Fruit fly (Drosophila melanogaster): ENCODE results near the gene Ets21C.
A peak's percentile ranks its signal among the peaks of the same experiment; 100 is the strongest.

The Ets21C gene

dm6 chr2L:540572-541210, 12.0 kb downstream of the Ets21C start (continued):
- TF ChIP-seq sc (optimal IDR thresholded peaks at IDR 0.05), result no peak
- TF ChIP-seq sc (GFP tag; optimal IDR thresholded peaks at IDR 0.05), result no peak
- peak; percentile 17 for TF ChIP-seq CG6813 (GFP tag; optimal IDR thresholded peaks at IDR 0.05)
- peak; percentile 79 for TF ChIP-seq CG34376 (GFP tag; optimal IDR thresholded peaks at IDR 0.05)
- peak; percentile 33 for TF ChIP-seq CG3163 (GFP tag; optimal IDR thresholded peaks at IDR 0.05)
- TF ChIP-seq CG10543 (GFP tag; optimal IDR thresholded peaks at IDR 0.05), result peak; percentile 61
- no peak for TF ChIP-seq Atf-2 (GFP tag; optimal IDR thresholded peaks at IDR 0.05)
- TF ChIP-seq zen2 (GFP tag; IDR thresholded peaks at IDR 0.05; ENCODE audit: partially characterized antibody), result peak; percentile 75; the same call in 2 of the 3 replicates
- peak; percentile 35 for TF ChIP-seq PHDP (tag; optimal IDR thresholded peaks at IDR 0.05)
- no peak for TF ChIP-seq CG9876 (GFP tag; optimal IDR thresholded peaks at IDR 0.05)
- TF ChIP-seq CG9797 (GFP tag; optimal IDR thresholded peaks at IDR 0.05), result peak; percentile 85
- no peak for TF ChIP-seq HHEX (GFP tag; optimal IDR thresholded peaks at IDR 0.05)
- TF ChIP-seq exex (tag; optimal IDR thresholded peaks at IDR 0.05), result no peak
- no peak for TF ChIP-seq luna (GFP tag; optimal IDR thresholded peaks at IDR 0.05)
- TF ChIP-seq CG18262 (tag; optimal IDR thresholded peaks at IDR 0.05), result peak; percentile 43
- TF ChIP-seq CG33557 (GFP tag; optimal IDR thresholded peaks at IDR 0.05), result peak; percentile 62
- 0 out of 4 replicates have a peak, but pooled peaks have one; percentile 68 for TF ChIP-seq chinmo (GFP tag; IDR thresholded peaks at IDR 0.05; ENCODE audit: partially characterized antibody)
- TF ChIP-seq Nf-YB (GFP tag; optimal IDR thresholded peaks at IDR 0.05), result peak; percentile 43
- peak; percentile 37 for TF ChIP-seq mirr (GFP tag; optimal IDR thresholded peaks at IDR 0.05)
- no peak for TF ChIP-seq Hr39 (optimal IDR thresholded peaks at IDR 0.05)
- no peak for TF ChIP-seq Side (GFP tag; optimal IDR thresholded peaks at IDR 0.05)
- no peak for TF ChIP-seq CG32772 (GFP tag; IDR thresholded peaks at IDR 0.05)
- no peak for TF ChIP-seq CG6272 (GFP tag; IDR thresholded peaks at IDR 0.05)
- TF ChIP-seq CG17359 (tag; optimal IDR thresholded peaks at IDR 0.05), result no peak
- no peak for TF ChIP-seq schlank (tag; optimal IDR thresholded peaks at IDR 0.05)
- no peak for TF ChIP-seq CG30020 (tag; optimal IDR thresholded peaks at IDR 0.05)
- peak; percentile 75 for TF ChIP-seq ac (GFP tag; optimal IDR thresholded peaks at IDR 0.05)
- TF ChIP-seq Vsx1 (GFP tag; optimal IDR thresholded peaks at IDR 0.05), result no peak
- TF ChIP-seq CG4707 (GFP tag; optimal IDR thresholded peaks at IDR 0.05), result no peak
- peak; percentile 92 for TF ChIP-seq CG8290 (GFP tag; optimal IDR thresholded peaks at IDR 0.05)
- peak; percentile 76 to 92 for TF ChIP-seq CG8290 (tag; optimal IDR thresholded peaks at IDR 0.05)
- no peak for TF ChIP-seq CG11093 (GFP tag; IDR thresholded peaks at IDR 0.05)
- no peak for TF ChIP-seq CG18599 (GFP tag; optimal IDR thresholded peaks at IDR 0.05)
- no peak for TF ChIP-seq fd96Cb (tag; optimal IDR thresholded peaks at IDR 0.05)
- TF ChIP-seq Dad (GFP tag; optimal IDR thresholded peaks at IDR 0.05), result no peak
- no peak for TF ChIP-seq Hr51 (GFP tag; optimal IDR thresholded peaks at IDR 0.05)
- TF ChIP-seq ro (GFP tag; IDR thresholded peaks at IDR 0.05), result no peak
- TF ChIP-seq unpg (GFP tag; optimal IDR thresholded peaks at IDR 0.05), result peak; percentile 19
- TF ChIP-seq esg (GFP tag; conservative IDR thresholded peaks at IDR 0.05), result no peak
- no peak for TF ChIP-seq Sry-β (GFP tag; optimal IDR thresholded peaks at IDR 0.05)
- no peak for TF ChIP-seq sr (GFP tag; IDR thresholded peaks at IDR 0.05)
- no peak for TF ChIP-seq CG5180 (GFP tag; optimal IDR thresholded peaks at IDR 0.05)
- TF ChIP-seq CG10209 (GFP tag; optimal IDR thresholded peaks at IDR 0.05), result no peak
- no peak for TF ChIP-seq CG3838 (GFP tag; optimal IDR thresholded peaks at IDR 0.05)
- TF ChIP-seq chn (GFP tag; optimal IDR thresholded peaks at IDR 0.05), result no peak
- no peak for TF ChIP-seq jigr1 (GFP tag; IDR thresholded peaks at IDR 0.05)
- TF ChIP-seq Mrtf (GFP tag; IDR thresholded peaks at IDR 0.05), result no peak
- TF ChIP-seq Dp (GFP tag; optimal IDR thresholded peaks at IDR 0.05), result peak; percentile 71
- no peak for TF ChIP-seq cwo (GFP tag; optimal IDR thresholded peaks at IDR 0.05)
- TF ChIP-seq Rx (GFP tag; IDR thresholded peaks at IDR 0.05), result no peak

Measured in whole organism, embryonic.